Worm (Caenorhabditis elegans) whole organism, late embryonic: ENCODE measurements around the gene F01F1.14.

Source experiments
- C08G9.2 ChIP-seq: sonication (generic microtip); optimal IDR thresholded peaks from 2 replicates; lab custom pipeline; 2016; ENCODE audit warnings: mild to moderate bottlenecking, missing genetic modification characterization, moderate library complexity, missing compliant biosample characterization
- Y22D7AL.16 ChIP-seq: sonication (generic microtip); optimal IDR thresholded peaks from 2 replicates; lab custom pipeline; 2016; ENCODE audit warnings: missing genetic modification characterization, missing compliant biosample characterization
- ama-1 ChIP-seq: fragments of 150-350 bp; optimal IDR thresholded peaks from 2 replicates; lab custom pipeline; 2014
- ceh-14 ChIP-seq: sonication (generic microtip); optimal IDR thresholded peaks from 2 replicates; lab custom pipeline; 2016; ENCODE audit warnings: missing genotype, missing genetic modification characterization, missing compliant biosample characterization
- ceh-18 ChIP-seq: sonication (generic microtip); optimal IDR thresholded peaks from 2 replicates; lab custom pipeline; 2016; ENCODE audit warnings: missing genetic modification characterization, missing compliant biosample characterization
- ceh-24 ChIP-seq: sonication (generic microtip); optimal IDR thresholded peaks from 2 replicates; lab custom pipeline; 2016; ENCODE audit warnings: mild to moderate bottlenecking, missing genetic modification characterization, missing compliant biosample characterization
- ceh-30 ChIP-seq: fragments of 150-350 bp; optimal IDR thresholded peaks from 2 replicates; lab custom pipeline; 2014; ENCODE audit warnings: missing biosample characterization, missing genetic modification characterization
- ceh-31 ChIP-seq: sonication (generic microtip); optimal IDR thresholded peaks from 2 replicates; lab custom pipeline; 2016; ENCODE audit warnings: missing genetic modification characterization, missing compliant biosample characterization
- ceh-34 ChIP-seq: sonication (generic microtip); optimal IDR thresholded peaks from 2 replicates; lab custom pipeline; 2016; ENCODE audit warnings: mild to moderate bottlenecking, missing genetic modification characterization, missing compliant biosample characterization
- ceh-45 ChIP-seq: fragments of 200-800 bp; sonication (Bioruptor generic); IDR thresholded peaks from 2 replicates; pipeline ENCODE4 v1.3.6; 2022; ENCODE audit warnings: missing genetic modification reagents, missing genetic modification characterization, missing compliant biosample characterization
- ceh-48 ChIP-seq: sonication (generic microtip); optimal IDR thresholded peaks from 2 replicates; lab custom pipeline; 2016; ENCODE audit warnings: missing genetic modification characterization, inconsistent platforms, missing compliant biosample characterization
- ceh-9 ChIP-seq: sonication (generic microtip); optimal IDR thresholded peaks from 2 replicates; lab custom pipeline; 2016; ENCODE audit warnings: mild to moderate bottlenecking, missing genetic modification characterization, inconsistent platforms, missing compliant biosample characterization
- che-1 ChIP-seq: sonication (generic microtip); optimal IDR thresholded peaks from 2 replicates; lab custom pipeline; 2016; ENCODE audit warnings: mild to moderate bottlenecking, missing genetic modification characterization, missing compliant biosample characterization
- dve-1 ChIP-seq: sonication (generic microtip); optimal IDR thresholded peaks from 2 replicates; lab custom pipeline; 2017; ENCODE audit warnings: antibody characterized with exemption, mild to moderate bottlenecking, missing genetic modification characterization, missing compliant biosample characterization
- elt-2 ChIP-seq: sonication (generic microtip); optimal IDR thresholded peaks from 2 replicates; lab custom pipeline; 2016; ENCODE audit warnings: missing genetic modification reagents, missing genetic modification characterization, missing compliant biosample characterization
- elt-4 ChIP-seq: sonication (generic microtip); optimal IDR thresholded peaks from 2 replicates; lab custom pipeline; 2016; ENCODE audit warnings: missing genetic modification characterization, missing compliant biosample characterization
- ets-4 ChIP-seq: sonication (generic microtip); optimal IDR thresholded peaks from 2 replicates; lab custom pipeline; 2016; ENCODE audit warnings: missing genetic modification characterization, missing compliant biosample characterization
- fax-1 ChIP-seq: sonication (generic microtip); optimal IDR thresholded peaks from 2 replicates; lab custom pipeline; 2016; ENCODE audit warnings: missing genotype, missing genetic modification characterization, missing compliant biosample characterization
- fkh-10 ChIP-seq: fragments of 150-350 bp; optimal IDR thresholded peaks from 2 replicates; lab custom pipeline; 2014; ENCODE audit warnings: missing biosample characterization, missing genetic modification reagents, missing genetic modification characterization
- hlh-13 ChIP-seq: fragments of 200-800 bp; sonication (Bioruptor generic); optimal IDR thresholded peaks from 2 replicates; lab custom pipeline; 2018; ENCODE audit warnings: mild to moderate bottlenecking, missing genetic modification characterization, missing compliant biosample characterization
- hlh-15 ChIP-seq: sonication (generic microtip); optimal IDR thresholded peaks from 2 replicates; lab custom pipeline; 2016; ENCODE audit warnings: missing genetic modification characterization, missing compliant biosample characterization
- hlh-30 ChIP-seq: sonication (generic microtip); optimal IDR thresholded peaks from 2 replicates; lab custom pipeline; 2017; ENCODE audit warnings: antibody characterized with exemption, missing genetic modification characterization, missing compliant biosample characterization; ENCODE audit not compliant: insufficient read depth
- lin-11 ChIP-seq: fragments of 200-800 bp; sonication (Bioruptor generic); optimal IDR thresholded peaks from 2 replicates; lab custom pipeline; 2018; ENCODE audit warnings: mild to moderate bottlenecking, missing genetic modification characterization, missing compliant biosample characterization
- nhr-11 ChIP-seq: fragments of 150-350 bp; optimal IDR thresholded peaks from 2 replicates; lab custom pipeline; 2014; ENCODE audit warnings: missing biosample characterization, missing genetic modification characterization
- nhr-232 ChIP-seq: sonication (generic microtip); optimal IDR thresholded peaks from 2 replicates; lab custom pipeline; 2016; ENCODE audit warnings: missing genetic modification characterization, missing compliant biosample characterization
- npax-4 ChIP-seq: sonication (generic microtip); optimal IDR thresholded peaks from 2 replicates; lab custom pipeline; 2016; ENCODE audit warnings: missing genetic modification characterization, missing compliant biosample characterization
- odd-2 ChIP-seq: sonication (generic microtip); optimal IDR thresholded peaks from 2 replicates; lab custom pipeline; 2017; ENCODE audit warnings: antibody characterized with exemption, mild to moderate bottlenecking, missing genetic modification characterization, missing compliant biosample characterization
- pat-9 ChIP-seq: fragments of 200-800 bp; sonication (Bioruptor generic); optimal IDR thresholded peaks from 2 replicates; lab custom pipeline; 2018; ENCODE audit warnings: mild to moderate bottlenecking, missing genetic modification characterization, moderate library complexity, missing compliant biosample characterization
- pax-1 ChIP-seq: fragments of 150-350 bp; optimal IDR thresholded peaks from 2 replicates; lab custom pipeline; 2014; ENCODE audit warnings: missing biosample characterization, missing genetic modification characterization
- pha-2 ChIP-seq: sonication (generic microtip); optimal IDR thresholded peaks from 2 replicates; lab custom pipeline; 2017; ENCODE audit warnings: mild to moderate bottlenecking, missing genetic modification characterization, missing compliant biosample characterization
- pha-4 ChIP-seq: fragments of 150-350 bp; optimal IDR thresholded peaks from 2 replicates; lab custom pipeline; 2018; ENCODE audit warnings: missing biosample characterization, missing genetic modification reagents, missing genetic modification characterization
- pros-1 ChIP-seq: fragments of 150-350 bp; optimal IDR thresholded peaks from 2 replicates; lab custom pipeline; 2014; ENCODE audit warnings: missing biosample characterization, missing genetic modification reagents, missing genetic modification characterization
- rnt-1 ChIP-seq: sonication (generic microtip); optimal IDR thresholded peaks from 2 replicates; lab custom pipeline; 2016; ENCODE audit warnings: missing genetic modification characterization, missing compliant biosample characterization
- sdc-2 ChIP-seq: sonication (generic microtip); optimal IDR thresholded peaks from 2 replicates; lab custom pipeline; 2016; ENCODE audit warnings: missing genotype, missing genetic modification characterization, missing compliant biosample characterization
- sox-4 ChIP-seq: sonication (generic microtip); optimal IDR thresholded peaks from 2 replicates; lab custom pipeline; 2017; ENCODE audit warnings: mild to moderate bottlenecking, missing genetic modification characterization, inconsistent platforms, missing compliant biosample characterization
- syd-9 ChIP-seq: sonication (generic microtip); optimal IDR thresholded peaks from 2 replicates; lab custom pipeline; 2016; ENCODE audit warnings: mild to moderate bottlenecking, missing genetic modification characterization, moderate library complexity, missing compliant biosample characterization
- tbx-7 ChIP-seq: sonication (generic microtip); optimal IDR thresholded peaks from 2 replicates; lab custom pipeline; 2016; ENCODE audit warnings: missing genotype, missing genetic modification characterization, missing compliant biosample characterization
- unc-42 ChIP-seq: sonication (generic microtip); optimal IDR thresholded peaks from 2 replicates; lab custom pipeline; 2016; ENCODE audit warnings: missing genotype, missing genetic modification characterization, missing compliant biosample characterization
- unc-86 ChIP-seq: sonication (generic microtip); optimal IDR thresholded peaks from 2 replicates; lab custom pipeline; 2016; ENCODE audit warnings: missing genetic modification characterization, missing compliant biosample characterization
- zip-5 ChIP-seq: sonication (generic microtip); optimal IDR thresholded peaks from 2 replicates; lab custom pipeline; 2016; ENCODE audit warnings: missing genetic modification characterization, missing compliant biosample characterization

Gene F01F1.14

DNA sequence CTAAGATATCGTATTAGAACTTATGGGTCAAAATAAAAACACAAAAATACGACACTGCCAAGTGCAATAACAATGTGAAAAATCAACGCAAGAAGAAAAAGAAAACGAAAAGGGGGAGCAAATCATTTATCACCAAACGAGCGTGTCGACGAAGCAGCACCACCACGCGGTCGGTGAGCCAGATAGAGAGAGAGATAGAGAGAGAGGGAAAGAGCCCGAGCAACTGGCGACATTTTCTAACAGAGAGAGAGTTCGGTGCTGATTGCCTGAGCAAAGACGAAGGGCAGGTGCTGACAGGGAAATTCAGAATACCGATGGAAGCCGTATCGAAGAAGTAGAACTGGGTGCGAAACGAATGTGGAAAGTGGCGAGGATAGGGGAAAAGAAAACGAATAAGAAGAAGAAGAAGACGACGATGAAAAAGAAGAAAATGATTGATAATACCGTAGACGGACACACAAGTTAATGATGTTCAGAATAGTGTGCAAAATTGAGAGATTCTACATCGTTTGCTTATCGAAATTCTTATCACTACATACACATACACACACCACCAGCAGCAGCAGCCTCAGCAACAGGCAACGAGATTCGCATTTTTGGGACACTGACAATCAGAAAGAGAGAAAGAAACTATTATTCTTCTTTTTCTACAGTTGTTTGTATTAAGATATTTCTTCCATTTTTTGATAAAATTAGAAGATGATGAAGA is 47.4 kb downstream of the F01F1.14 start:
- TF ChIP-seq sdc-2 (tag; lab: Kevin White, UChicago) (no peak), ceh-48 (tag; lab: Kevin White, UChicago) (no peak), pha-4 (tag; lab: Kevin White, UChicago) (no peak), ceh-34 (peak; percentile 23), C08G9.2 (peak; percentile 46), ets-4 (peak; percentile 26), ama-1 (lab: Kevin White, UChicago) (no peak), rnt-1 (tag; lab: Kevin White, UChicago) (peak; percentile 49), ceh-14 (no peak), elt-2 (peak; percentile 89), ceh-18 (tag; lab: Kevin White, UChicago) (peak; percentile 63), odd-2 (tag; lab: Kevin White, UChicago) (no peak), dve-1 (tag; lab: Kevin White, UChicago) (no peak), ceh-45 (GFP tag; lab: Robert Waterston, UW) (no peak)

DNA sequence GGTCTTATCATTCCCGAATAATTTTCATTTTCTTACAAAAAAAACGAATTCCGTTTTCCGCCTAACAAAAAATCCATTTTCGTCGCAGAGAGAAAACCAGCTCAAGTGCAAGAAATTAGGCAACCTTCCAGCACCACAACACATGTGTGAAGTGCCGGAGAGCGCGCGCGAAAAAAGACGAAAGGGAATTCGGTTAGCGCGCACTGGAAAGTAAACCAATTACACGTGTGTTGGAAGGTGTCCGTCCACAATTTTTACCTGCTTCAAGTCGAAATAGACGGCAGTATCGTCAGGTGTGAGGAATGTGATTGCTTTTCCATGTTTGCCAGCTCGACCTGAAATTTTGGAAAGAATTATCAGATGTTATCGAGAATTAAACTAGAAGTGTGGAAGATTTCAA is 48.1 kb downstream of the F01F1.14 start:
- TF ChIP-seq hlh-15, result no peak
- peak; percentile 61 for TF ChIP-seq unc-42 (tag; lab: Kevin White, UChicago)
- no peak for TF ChIP-seq pha-4 (tag; lab: Kevin White, UChicago)
- TF ChIP-seq npax-4, result no peak
- no peak for TF ChIP-seq pros-1
- TF ChIP-seq, all 69 proteins: peak for 1

DNA sequence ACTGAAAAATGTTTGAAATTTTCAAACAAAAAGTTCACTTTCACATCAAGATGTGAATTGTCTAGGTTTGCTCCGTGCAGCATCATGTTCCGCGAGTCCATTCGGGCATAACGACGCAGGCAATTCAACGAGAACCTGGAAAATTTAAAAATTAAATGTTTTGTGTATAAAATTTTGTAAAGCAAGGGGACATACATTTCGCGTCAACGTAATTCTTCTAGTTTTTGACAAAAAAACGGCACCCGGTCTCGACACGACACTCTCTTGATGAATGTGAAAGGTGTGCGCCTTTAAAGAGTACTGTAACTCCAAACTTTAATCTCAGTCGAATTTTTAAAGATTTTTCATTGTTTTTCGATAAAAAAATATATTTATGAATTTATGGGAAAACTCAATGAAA is 48.7 kb downstream of the F01F1.14 start, which contains the start of gene R12B2.6:
Gene R12B2.6, minus strand, starts transcription at position 101 of the 400 bp plus-strand sequence.
- TF ChIP-seq ceh-45 (GFP tag; lab: Robert Waterston, UW), result no peak
- TF ChIP-seq pha-2 (tag; lab: Kevin White, UChicago), result no peak
- TF ChIP-seq pat-9 (tag; lab: Kevin White, UChicago), result no peak
- TF ChIP-seq ceh-31 (tag; lab: Kevin White, UChicago), result no peak
- no peak for TF ChIP-seq nhr-11 (tag; lab: Kevin White, UChicago)
- TF ChIP-seq ceh-24, result no peak
- no peak for TF ChIP-seq sdc-2 (tag; lab: Kevin White, UChicago)
- TF ChIP-seq ceh-34, result no peak
- TF ChIP-seq lin-11 (tag; lab: Kevin White, UChicago), result no peak
- no peak for TF ChIP-seq hlh-13 (GFP tag; lab: Kevin White, UChicago)
- TF ChIP-seq nhr-232 (tag; lab: Kevin White, UChicago), result no peak
- TF ChIP-seq fax-1 (tag; lab: Kevin White, UChicago), result no peak
- TF ChIP-seq elt-4, result no peak
- no peak for TF ChIP-seq ceh-14
- no peak for TF ChIP-seq ama-1 (lab: Kevin White, UChicago)
- no peak for TF ChIP-seq sox-4 (tag; lab: Kevin White, UChicago)
- no peak for TF ChIP-seq C08G9.2
- no peak for TF ChIP-seq ceh-9 (tag; lab: Kevin White, UChicago)
- TF ChIP-seq, all 69 proteins: peak for 0

DNA sequence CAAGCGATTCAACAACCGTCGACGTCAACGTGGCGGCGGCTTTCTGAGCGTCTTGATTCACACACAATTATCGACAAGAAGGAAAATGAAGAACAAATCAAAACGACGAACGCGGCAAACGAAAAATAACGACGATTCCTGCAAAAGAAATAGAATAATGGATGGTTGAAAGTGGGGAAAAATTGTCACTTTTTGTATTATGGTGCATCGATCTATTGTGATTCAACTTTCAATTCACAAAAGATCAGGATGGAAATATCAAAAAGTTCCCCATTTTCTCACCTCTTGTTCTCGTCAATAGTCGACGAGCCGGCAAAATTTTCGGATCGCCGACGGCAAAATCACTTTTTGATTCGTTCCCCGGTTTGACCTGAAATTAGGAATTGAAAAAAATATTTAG is 49.3 kb downstream of the F01F1.14 start, which contains the start of the genes R12B2.13 and mdt-15:
Gene R12B2.13, minus strand, starts transcription at position 101 of the 400 bp plus-strand sequence.
Gene mdt-15, minus strand, starts transcription at position 376 of the 400 bp plus-strand sequence.
- TF ChIP-seq hlh-30 (tag; lab: Kevin White, UChicago) (no peak), elt-4 (no peak), dve-1 (tag; lab: Kevin White, UChicago) (no peak), zip-5 (tag; lab: Kevin White, UChicago) (no peak), Y22D7AL.16 (tag; lab: Kevin White, UChicago) (no peak), tbx-7 (no peak), sdc-2 (tag; lab: Kevin White, UChicago) (no peak), che-1 (no peak), lin-11 (tag; lab: Kevin White, UChicago) (no peak), fkh-10 (GFP tag; lab: Kevin White, UChicago) (no peak), syd-9 (no peak), ceh-30 (tag; lab: Kevin White, UChicago) (no peak), pax-1 (tag; lab: Kevin White, UChicago) (no peak), pros-1 (no peak), pha-2 (tag; lab: Kevin White, UChicago) (no peak), unc-86 (tag; lab: Kevin White, UChicago) (no peak)
